Worm (Caenorhabditis elegans) whole organism, L4 larva: Measurements from ENCODE around the gene hex-1.

Experiments
- F10B5.3 ChIP-seq: sonication (generic microtip); optimal IDR thresholded peaks from 2 replicates; lab custom pipeline; 2016; ENCODE audit warnings: mild to moderate bottlenecking, missing genetic modification characterization, missing compliant biosample characterization
- ZK546.5 ChIP-seq, 2 experiments: sonication (generic microtip); optimal IDR thresholded peaks; 2 replicates each; lab custom pipeline; 2017; ENCODE audit warnings: missing biosample characterization in 2 of 2, missing genetic modification characterization in 2 of 2
- ces-1 ChIP-seq: fragments of 150-350 bp; sonication (generic microtip); optimal IDR thresholded peaks from 4 replicates; lab custom pipeline; 2014; ENCODE audit warnings: missing biosample characterization, missing genetic modification reagents, missing genetic modification characterization
- daf-8 ChIP-seq: fragments of 200-800 bp; sonication (Bioruptor generic); IDR thresholded peaks from 2 replicates; pipeline ENCODE4 v1.3.6; 2022; ENCODE audit warnings: missing genetic modification characterization, missing compliant biosample characterization
- jun-1 ChIP-seq: fragments of 150-350 bp; optimal IDR thresholded peaks from 2 replicates; lab custom pipeline; 2014; ENCODE audit warnings: missing biosample characterization, missing genetic modification reagents, missing genetic modification characterization
- lin-13 ChIP-seq: fragments of 150-350 bp; optimal IDR thresholded peaks from 2 replicates; lab custom pipeline; 2014; ENCODE audit warnings: missing biosample characterization, missing genetic modification reagents, missing genetic modification characterization
- lin-39 ChIP-seq: fragments of 150-350 bp; optimal IDR thresholded peaks from 2 replicates; lab custom pipeline; 2014; ENCODE audit warnings: missing biosample characterization, missing genetic modification reagents, missing genetic modification characterization
- lsy-2 ChIP-seq, 2 experiments: fragments of 150-350 bp in 1 of 2; sonication (generic microtip) in 1 of 2; optimal IDR thresholded peaks; 2 replicates each; lab custom pipeline; 2014 to 2017; ENCODE audit warnings: missing biosample characterization in 2 of 2, missing genetic modification characterization in 2 of 2
- madf-9 ChIP-seq: fragments of 200-800 bp; sonication (Bioruptor generic); conservative IDR thresholded peaks from 2 replicates; pipeline ENCODE4 v1.3.6; 2022; ENCODE audit warnings: missing genetic modification reagents, missing genetic modification characterization, missing compliant biosample characterization
- mdl-1 ChIP-seq, 2 experiments: fragments of 150-350 bp in 1 of 2; sonication (generic microtip) in 1 of 2; optimal IDR thresholded peaks; 2 replicates each; lab custom pipeline; 2014 to 2017; ENCODE audit warnings: missing biosample characterization in 2 of 2, missing genetic modification characterization in 2 of 2
- nhr-11 ChIP-seq: fragments of 150-350 bp; optimal IDR thresholded peaks from 2 replicates; lab custom pipeline; 2014; ENCODE audit warnings: missing biosample characterization, missing genetic modification characterization
- nhr-28 ChIP-seq: fragments of 150-350 bp; optimal IDR thresholded peaks from 2 replicates; lab custom pipeline; 2014; ENCODE audit warnings: missing biosample characterization, missing genetic modification characterization
- tag-97 ChIP-seq: fragments of 200-800 bp; sonication (Bioruptor generic); IDR thresholded peaks from 2 replicates; pipeline ENCODE4 v1.3.6; 2022; ENCODE audit warnings: missing genetic modification characterization, missing compliant biosample characterization
- unc-62 ChIP-seq, 3 experiments: fragments of 150-350 bp in 1 of 3; sonication (generic microtip); optimal IDR thresholded peaks in 2 of 3; peaks in 1 of 3; 1 replicate in 1 of 3; 2 replicates in 2 of 3; lab custom pipeline; 2014 to 2017; ENCODE audit warnings: missing biosample characterization in 3 of 3, missing genetic modification characterization in 3 of 3, missing genetic modification reagents in 3 of 3, missing genotype in 1 of 3

- no peak for TF ChIP-seq nhr-11
- TF ChIP-seq ces-1, result no peak
- TF ChIP-seq ZK546.5 (tag; optimal IDR thresholded peaks at IDR 0.05; lab: Kevin White, UChicago), result no peak
- TF ChIP-seq tag-97 (GFP tag; lab: Robert Waterston, UW), result no peak
- no peak for TF ChIP-seq lin-13 (GFP tag; lab: Kevin White, UChicago)
- TF ChIP-seq jun-1 (tag; lab: Kevin White, UChicago), result no peak
- TF ChIP-seq madf-9 (GFP tag; lab: Robert Waterston, UW), result no peak
- TF ChIP-seq nhr-28 (tag; lab: Kevin White, UChicago), result no peak
- no peak for TF ChIP-seq lin-39 (tag; lab: Kevin White, UChicago)
- TF ChIP-seq lsy-2 (tag; optimal IDR thresholded peaks at IDR 0.05; lab: Kevin White, UChicago), result no peak
- no peak for TF ChIP-seq F10B5.3 (tag; lab: Kevin White, UChicago)
- TF ChIP-seq mdl-1 (tag; optimal IDR thresholded peaks at IDR 0.05; lab: Kevin White, UChicago), result no peak
- TF ChIP-seq daf-8 (GFP tag; lab: Robert Waterston, UW), result no peak
- no peak for TF ChIP-seq unc-62 (GFP tag; optimal IDR thresholded peaks at IDR 0.05 in 1 of 2; lab: Kevin White, UChicago)
- TF ChIP-seq unc-62 (tag; optimal IDR thresholded peaks at IDR 0.05; lab: Kevin White, UChicago), result no peak
Measured at ce11 chrX:2190740-2191139, 30.2 kb upstream of the hex-1 start.
